Worm (Caenorhabditis elegans): ENCODE results near the gene mam-3.

DNA sequence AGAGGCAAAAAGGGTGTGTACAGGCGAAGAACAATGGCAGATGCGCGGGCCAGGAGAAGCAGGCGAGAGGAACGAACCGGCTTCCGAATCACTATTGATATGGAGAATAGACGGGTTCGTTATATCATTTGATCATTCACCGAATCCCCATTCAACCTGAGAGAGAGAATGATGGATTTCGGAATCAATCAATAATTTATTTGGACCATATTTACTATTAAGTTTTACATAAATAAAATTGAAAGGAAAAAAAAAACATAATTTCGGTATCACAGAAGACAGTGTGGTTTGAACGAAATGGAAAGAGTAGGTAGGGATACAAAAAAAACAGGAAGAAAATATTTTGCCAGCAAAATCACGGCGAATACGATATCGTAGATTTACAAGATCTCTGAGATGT lies at the start of gene mam-3:
- TF ChIP-seq unc-39 (tag; optimal IDR thresholded peaks at IDR 0.05) (no peak), cey-2 (tag; optimal IDR thresholded peaks at IDR 0.05; ENCODE audit: borderline replicate concordance, insufficient read depth) (no peak), nhr-41 (GFP tag; IDR thresholded peaks at IDR 0.05) (no peak), aha-1 (tag) (no peak), ceh-82 (tag; optimal IDR thresholded peaks at IDR 0.05) (no peak), nhr-48 (tag; optimal IDR thresholded peaks at IDR 0.05) (no peak), F49E8.2 (tag; optimal IDR thresholded peaks at IDR 0.05; ENCODE audit: borderline replicate concordance) (no peak), unc-62 (GFP tag; optimal IDR thresholded peaks at IDR 0.05 in 1 of 2) (no peak), unc-62 (tag; optimal IDR thresholded peaks at IDR 0.05) (no peak), hif-1 (tag; optimal IDR thresholded peaks at IDR 0.05) (no peak), fkh-10 (GFP tag; optimal IDR thresholded peaks at IDR 0.05) (no peak), Y48G9A.11 (GFP tag; IDR thresholded peaks at IDR 0.05) (no peak)
